Fruit fly (Drosophila melanogaster) whole organism, adult: ENCODE data around the gene Spn28Da.
A peak's percentile ranks its signal among the peaks of the same experiment; 100 is the strongest.

ENCODE experiments used
- CG11617 ChIP-seq: fragments of 200-800 bp; sonication (Bioruptor generic); optimal IDR thresholded peaks from 2 replicates; lab custom pipeline; 2017; ENCODE audit warnings: mild to moderate bottlenecking, missing biosample characterization, missing genetic modification reagents, missing genetic modification characterization
- CG12768 ChIP-seq: fragments of 200-800 bp; sonication (Bioruptor generic); optimal IDR thresholded peaks from 2 replicates; lab custom pipeline; 2017; ENCODE audit warnings: missing biosample characterization, missing genetic modification characterization, mild to moderate bottlenecking, moderate library complexity, missing genetic modification reagents
- CG14711 ChIP-seq: fragments of 200-800 bp; sonication (Bioruptor generic); optimal IDR thresholded peaks from 2 replicates; lab custom pipeline; 2018; ENCODE audit warnings: missing biosample characterization, mild to moderate bottlenecking, missing genetic modification characterization, moderate library complexity
- CG1620 ChIP-seq: fragments of 200-800 bp; sonication (Bioruptor generic); optimal IDR thresholded peaks from 2 replicates; lab custom pipeline; 2016; ENCODE audit warnings: missing biosample characterization, missing genetic modification characterization
- CG33017 ChIP-seq: fragments of 200-800 bp; sonication (Bioruptor generic); optimal IDR thresholded peaks from 2 replicates; lab custom pipeline; 2018; ENCODE audit warnings: missing biosample characterization, mild to moderate bottlenecking, missing genetic modification characterization, moderate library complexity
- CG5204 ChIP-seq: fragments of 200-800 bp; sonication (Bioruptor generic); optimal IDR thresholded peaks from 2 replicates; lab custom pipeline; 2016; ENCODE audit warnings: missing biosample characterization, missing genetic modification characterization
- CG7045 ChIP-seq: fragments of 200-800 bp; sonication (Bioruptor generic); optimal IDR thresholded peaks from 2 replicates; lab custom pipeline; 2017; ENCODE audit warnings: missing biosample characterization, mild to moderate bottlenecking, missing genetic modification characterization
- CG7101 ChIP-seq: fragments of 200-800 bp; sonication (Bioruptor generic); optimal IDR thresholded peaks from 2 replicates; lab custom pipeline; 2018; ENCODE audit warnings: missing biosample characterization, mild to moderate bottlenecking, missing genetic modification characterization, moderate library complexity
- Clk ChIP-seq: fragments of 200-800 bp; sonication (Bioruptor generic); optimal IDR thresholded peaks from 2 replicates; lab custom pipeline; 2017; ENCODE audit warnings: missing biosample characterization, missing genetic modification characterization
- Crg-1 ChIP-seq: fragments of 200-800 bp; sonication (Bioruptor generic); optimal IDR thresholded peaks from 2 replicates; lab custom pipeline; 2016; ENCODE audit warnings: missing biosample characterization, missing genetic modification characterization
- Hr96 ChIP-seq: fragments of 200-800 bp; sonication (Bioruptor generic); optimal IDR thresholded peaks from 2 replicates; lab custom pipeline; 2016; ENCODE audit warnings: missing biosample characterization, missing genetic modification characterization
- Mnt ChIP-seq: fragments of 200-800 bp; sonication (Bioruptor generic); optimal IDR thresholded peaks from 2 replicates; lab custom pipeline; 2016; ENCODE audit warnings: missing biosample characterization, mild to moderate bottlenecking, missing genetic modification characterization
- bab1 ChIP-seq: fragments of 200-800 bp; sonication (Bioruptor generic); optimal IDR thresholded peaks from 3 replicates; lab custom pipeline; 2019; ENCODE audit warnings: missing biosample characterization, mild to moderate bottlenecking, missing genetic modification characterization, moderate library complexity
- cic ChIP-seq: fragments of 200-800 bp; sonication (Bioruptor generic); optimal IDR thresholded peaks from 2 replicates; lab custom pipeline; 2017; ENCODE audit warnings: missing biosample characterization, mild to moderate bottlenecking, missing genetic modification characterization, moderate library complexity
- cnc ChIP-seq, 2 experiments: fragments of >200 bp; optimal IDR thresholded peaks; 2 replicates each; lab custom pipeline; 2017
- kay ChIP-seq: fragments of 200-800 bp; sonication (Bioruptor generic); peaks from one replicate; lab custom pipeline; 2016; ENCODE audit warnings: missing biosample characterization, missing genetic modification characterization, borderline replicate concordance
- ovo ChIP-seq: fragments of 200-800 bp; sonication (Bioruptor generic); optimal IDR thresholded peaks from 2 replicates; lab custom pipeline; 2016; ENCODE audit warnings: missing biosample characterization, missing genetic modification characterization
- pad ChIP-seq: fragments of 200-800 bp; sonication (Bioruptor generic); optimal IDR thresholded peaks from 3 replicates; lab custom pipeline; 2017; ENCODE audit warnings: missing biosample characterization, missing genetic modification characterization, mild to moderate bottlenecking, moderate library complexity, missing genetic modification reagents
- tj ChIP-seq: fragments of 200-800 bp; sonication (Bioruptor generic); optimal IDR thresholded peaks from 3 replicates; lab custom pipeline; 2017; ENCODE audit warnings: missing biosample characterization, mild to moderate bottlenecking, missing genetic modification characterization, moderate library complexity
- toe ChIP-seq: fragments of 200-800 bp; sonication (Bioruptor generic); optimal IDR thresholded peaks from 2 replicates; lab custom pipeline; 2016; ENCODE audit warnings: missing biosample characterization, missing genetic modification characterization

The Spn28Da gene

dm6 chr2L:7887333-7887732 lies 1.6 kb downstream of the Spn28Da start, which contains the start of gene CG7102:
TSS of gene CG7102 (minus strand) at chr2L:7887513.
- TF ChIP-seq bab1 (GFP tag; lab: Kevin White, UChicago) (no peak), CG7045 (GFP tag; lab: Kevin White, UChicago) (no peak), cnc (optimal IDR thresholded peaks at IDR 0.05; lab: Kevin White, UChicago) (no peak), tj (GFP tag; lab: Kevin White, UChicago) (no peak), CG7101 (tag; lab: Kevin White, UChicago) (no peak), CG5204 (no peak), CG14711 (tag; lab: Kevin White, UChicago) (no peak), Clk (GFP tag; lab: Kevin White, UChicago) (no peak), CG12768 (GFP tag; lab: Kevin White, UChicago) (no peak), CG33017 (tag; lab: Kevin White, UChicago) (no peak), Mnt (GFP tag; lab: Kevin White, UChicago) (no peak), Crg-1 (GFP tag; lab: Kevin White, UChicago) (no peak), cic (GFP tag; lab: Kevin White, UChicago) (no peak), CG11617 (GFP tag; lab: Kevin White, UChicago) (no peak), ovo (GFP tag; lab: Kevin White, UChicago) (no peak), toe (GFP tag; lab: Kevin White, UChicago) (no peak)

- TF ChIP-seq tj (GFP tag; lab: Kevin White, UChicago) (no peak), CG11617 (GFP tag; lab: Kevin White, UChicago) (peak; percentile 54), Mnt (GFP tag; lab: Kevin White, UChicago) (peak; percentile 46)
Observed at dm6 chr2L:7885952-7886351, 3.0 kb downstream of the Spn28Da start.

dm6 chr2L:7885271-7885670 lies 3.7 kb downstream of the Spn28Da start, which contains the start of the genes SmE and CG34132:
TSS of gene SmE (minus strand) at chr2L:7885450.
TSS of gene CG34132 (plus strand) at chr2L:7885503.
- TF ChIP-seq CG11617 (GFP tag; lab: Kevin White, UChicago) (no peak), ovo (GFP tag; lab: Kevin White, UChicago) (no peak), CG7101 (tag; lab: Kevin White, UChicago) (no peak), CG1620 (GFP tag; lab: Kevin White, UChicago) (no peak), CG5204 (no peak), Clk (GFP tag; lab: Kevin White, UChicago) (no peak), kay (GFP tag; lab: Kevin White, UChicago) (no peak), pad (GFP tag; lab: Kevin White, UChicago) (no peak), Hr96 (GFP tag; lab: Kevin White, UChicago) (no peak), CG33017 (tag; lab: Kevin White, UChicago) (no peak), bab1 (GFP tag; lab: Kevin White, UChicago) (no peak), Mnt (GFP tag; lab: Kevin White, UChicago) (no peak), cnc (optimal IDR thresholded peaks at IDR 0.05; lab: Kevin White, UChicago) (no peak), CG12768 (GFP tag; lab: Kevin White, UChicago) (no peak), cic (GFP tag; lab: Kevin White, UChicago) (no peak), tj (GFP tag; lab: Kevin White, UChicago) (no peak), CG7045 (GFP tag; lab: Kevin White, UChicago) (no peak), CG14711 (tag; lab: Kevin White, UChicago) (no peak), Crg-1 (GFP tag; lab: Kevin White, UChicago) (no peak), toe (GFP tag; lab: Kevin White, UChicago) (no peak)

dm6 chr2L:7880458-7880857 lies 8.5 kb downstream of the Spn28Da start:
- TF ChIP-seq CG7101 (tag; lab: Kevin White, UChicago) = no peak
- TF ChIP-seq Crg-1 (GFP tag; lab: Kevin White, UChicago) = no peak
- no peak for TF ChIP-seq pad (GFP tag; lab: Kevin White, UChicago)
- TF ChIP-seq CG11617 (GFP tag; lab: Kevin White, UChicago) = no peak
- TF ChIP-seq kay (GFP tag; lab: Kevin White, UChicago) = no peak
- no peak for TF ChIP-seq toe (GFP tag; lab: Kevin White, UChicago)
- no peak for TF ChIP-seq Mnt (GFP tag; lab: Kevin White, UChicago)

dm6 chr2L:7879292-7879894 lies 9.5 kb downstream of the Spn28Da start, which contains the start of gene spz3:
TSS of gene spz3 (minus strand) at chr2L:7879552.
- TF ChIP-seq Hr96 (GFP tag; lab: Kevin White, UChicago) = no peak
- peak; percentile 47 for TF ChIP-seq kay (GFP tag; lab: Kevin White, UChicago)
- TF ChIP-seq CG7045 (GFP tag; lab: Kevin White, UChicago) = no peak

- TF ChIP-seq pad (GFP tag; lab: Kevin White, UChicago) (no peak), CG12768 (GFP tag; lab: Kevin White, UChicago) (no peak), Clk (GFP tag; lab: Kevin White, UChicago) (no peak), kay (GFP tag; lab: Kevin White, UChicago) (no peak), CG7101 (tag; lab: Kevin White, UChicago) (no peak), CG1620 (GFP tag; lab: Kevin White, UChicago) (no peak), CG33017 (tag; lab: Kevin White, UChicago) (no peak), ovo (GFP tag; lab: Kevin White, UChicago) (no peak), CG11617 (GFP tag; lab: Kevin White, UChicago) (no peak), tj (GFP tag; lab: Kevin White, UChicago) (no peak), CG5204 (no peak), bab1 (GFP tag; lab: Kevin White, UChicago) (no peak), Crg-1 (GFP tag; lab: Kevin White, UChicago) (no peak), CG14711 (tag; lab: Kevin White, UChicago) (no peak), cic (GFP tag; lab: Kevin White, UChicago) (no peak), cnc (optimal IDR thresholded peaks at IDR 0.05; lab: Kevin White, UChicago) (no peak), toe (GFP tag; lab: Kevin White, UChicago) (no peak)
Observed at dm6 chr2L:7878372-7878771, 10.6 kb downstream of the Spn28Da start.
